Fruit fly (Drosophila melanogaster): ENCODE data around the gene fax.

dm6 chr3L:16381184-16381797 lies 30.3 kb downstream of the fax start, which contains the start of gene Agpat4:
- TF ChIP-seq CG7368 (GFP tag; optimal IDR thresholded peaks at IDR 0.05) = no peak
- no peak for TF ChIP-seq Blimp-1 (GFP tag; optimal IDR thresholded peaks at IDR 0.05)
- TF ChIP-seq Sox15 (GFP tag; optimal IDR thresholded peaks at IDR 0.05) = no peak
